Worm (Caenorhabditis elegans): ENCODE measurements around the gene T21E8.6.

- TF ChIP-seq nhr-76 (tag; optimal IDR thresholded peaks at IDR 0.05) (no peak), ztf-11 (tag; optimal IDR thresholded peaks at IDR 0.05) (no peak), pha-4 (tag; optimal IDR thresholded peaks at IDR 0.05) (no peak), lin-13 (tag; optimal IDR thresholded peaks at IDR 0.05) (no peak), unc-62 (GFP tag; optimal IDR thresholded peaks at IDR 0.05) (no peak), lsy-2 (tag; optimal IDR thresholded peaks at IDR 0.05) (no peak), nhr-237 (tag; optimal IDR thresholded peaks at IDR 0.05) (no peak), cnd-1 (tag; optimal IDR thresholded peaks at IDR 0.05) (no peak), unc-120 (tag; optimal IDR thresholded peaks at IDR 0.05; ENCODE audit: poor library complexity, severe bottlenecking) (no peak), drap-1 (GFP tag; optimal IDR thresholded peaks at IDR 0.05) (no peak), blmp-1 (tag; optimal IDR thresholded peaks at IDR 0.05) (no peak), nhr-12 (tag; optimal IDR thresholded peaks at IDR 0.05) (no peak), mep-1 (tag; optimal IDR thresholded peaks at IDR 0.05) (no peak)
These were observed 43.5 kb upstream of the T21E8.6 start, which contains the start of gene plc-1 for ce11 chrX:10838550-10838949.
